Worm (Caenorhabditis elegans) whole organism, L4 larva: ENCODE data around the gene dpy-10.

ENCODE experiments used
- F44E2.7 ChIP-seq: fragments of 200-800 bp; sonication (Bioruptor generic); IDR thresholded peaks from 2 replicates; pipeline ENCODE4 v2.1.2; 2022; ENCODE audit warnings: missing genetic modification characterization, missing compliant biosample characterization
- R02D3.7 ChIP-seq: fragments of 150-350 bp; sonication (generic microtip); optimal IDR thresholded peaks from 3 replicates; lab custom pipeline; 2014; ENCODE audit warnings: missing biosample characterization, missing genetic modification characterization
- T20F7.1 ChIP-seq: fragments of 200-800 bp; sonication (Bioruptor generic); optimal IDR thresholded peaks from 2 replicates; lab custom pipeline; 2018; ENCODE audit warnings: mild to moderate bottlenecking, missing genetic modification characterization, missing compliant biosample characterization
- Y48G9A.11 ChIP-seq: fragments of 200-800 bp; sonication (Bioruptor generic); IDR thresholded peaks from 2 replicates; pipeline ENCODE4 v1.3.6; 2022; ENCODE audit warnings: missing genetic modification reagents, missing genetic modification characterization, missing compliant biosample characterization
- aly-2 ChIP-seq: sonication (generic microtip); optimal IDR thresholded peaks from 2 replicates; lab custom pipeline; 2018; ENCODE audit warnings: missing biosample characterization, missing genetic modification characterization
- ama-1 ChIP-seq: fragments of 150-350 bp; optimal IDR thresholded peaks from 2 replicates; lab custom pipeline; 2014; ENCODE audit warnings: inconsistent platforms, mixed read lengths
- arid-1 ChIP-seq: fragments of 200-800 bp; sonication (Bioruptor generic); conservative IDR thresholded peaks from 2 replicates; pipeline ENCODE4 v1.3.6; 2022; ENCODE audit warnings: missing genetic modification reagents, missing genetic modification characterization, missing compliant biosample characterization
- attf-4 ChIP-seq: sonication (generic microtip); optimal IDR thresholded peaks from 3 replicates; lab custom pipeline; 2017; ENCODE audit warnings: missing biosample characterization, missing genetic modification characterization
- ceh-44 ChIP-seq: fragments of 200-800 bp; sonication (Bioruptor generic); IDR thresholded peaks from 2 replicates; pipeline ENCODE4 v1.3.6; 2022; ENCODE audit warnings: missing genetic modification reagents, missing genetic modification characterization, missing compliant biosample characterization
- ceh-62 ChIP-seq: sonication (generic microtip); optimal IDR thresholded peaks from 2 replicates; lab custom pipeline; 2017; ENCODE audit warnings: missing biosample characterization, missing genetic modification characterization
- ces-1 ChIP-seq: fragments of 150-350 bp; sonication (generic microtip); optimal IDR thresholded peaks from 4 replicates; lab custom pipeline; 2014; ENCODE audit warnings: missing biosample characterization, missing genetic modification reagents, missing genetic modification characterization
- daf-16 ChIP-seq, 3 experiments: sonication (generic microtip); optimal IDR thresholded peaks; 2 replicates each; lab custom pipeline; 2016 to 2017; ENCODE audit warnings: missing genetic modification characterization in 3 of 3, missing genetic modification reagents in 3 of 3, mild to moderate bottlenecking in 2 of 3, missing compliant biosample characterization in 2 of 3, missing biosample characterization in 1 of 3, moderate library complexity in 1 of 3
- daf-19 ChIP-seq: fragments of 200-800 bp; sonication (Bioruptor generic); conservative IDR thresholded peaks from 2 replicates; pipeline ENCODE4 v1.3.6; 2022; ENCODE audit warnings: missing genetic modification characterization, missing compliant biosample characterization
- dmd-9 ChIP-seq: fragments of 200-800 bp; sonication (Bioruptor generic); IDR thresholded peaks from 2 replicates; pipeline ENCODE4 v1.3.6; 2022; ENCODE audit warnings: missing genetic modification reagents, missing genetic modification characterization, missing compliant biosample characterization
- duxl-1 ChIP-seq: sonication (generic microtip); optimal IDR thresholded peaks from 2 replicates; lab custom pipeline; 2016; ENCODE audit warnings: mild to moderate bottlenecking, missing genetic modification characterization, moderate library complexity, missing compliant biosample characterization; ENCODE audit not compliant: poor library complexity
- egl-27 ChIP-seq: sonication (generic microtip); optimal IDR thresholded peaks from 3 replicates; lab custom pipeline; 2017; ENCODE audit warnings: missing biosample characterization, missing genetic modification reagents, missing genetic modification characterization
- egl-43 ChIP-seq: fragments of 200-800 bp; sonication (Bioruptor generic); IDR thresholded peaks from 2 replicates; pipeline ENCODE4 v1.3.6; 2022; ENCODE audit warnings: missing genetic modification reagents, missing genetic modification characterization, missing compliant biosample characterization
- fkh-10 ChIP-seq: fragments of 150-350 bp; optimal IDR thresholded peaks from 2 replicates; lab custom pipeline; 2014; ENCODE audit warnings: missing biosample characterization, missing genetic modification reagents, missing genetic modification characterization
- fos-1 ChIP-seq: fragments of 150-350 bp; optimal IDR thresholded peaks from 2 replicates; lab custom pipeline; 2014; ENCODE audit warnings: missing biosample characterization, missing genetic modification characterization
- hlh-11 ChIP-seq: fragments of 200-800 bp; sonication (Bioruptor generic); optimal IDR thresholded peaks from 2 replicates; lab custom pipeline; 2018; ENCODE audit warnings: mild to moderate bottlenecking, missing genetic modification characterization, missing compliant biosample characterization
- lim-7 ChIP-seq: fragments of 200-800 bp; sonication (Bioruptor generic); IDR thresholded peaks from 2 replicates; pipeline ENCODE4 v1.3.6; 2022; ENCODE audit warnings: missing genetic modification characterization, missing compliant biosample characterization
- lin-13 ChIP-seq: fragments of 150-350 bp; optimal IDR thresholded peaks from 2 replicates; lab custom pipeline; 2014; ENCODE audit warnings: missing biosample characterization, missing genetic modification reagents, missing genetic modification characterization
- lin-38 ChIP-seq: fragments of 200-800 bp; sonication (Bioruptor generic); IDR thresholded peaks from 2 replicates; pipeline ENCODE4 v1.3.6; 2022; ENCODE audit warnings: missing genetic modification reagents, missing genetic modification characterization, missing compliant biosample characterization
- lsy-2 ChIP-seq, 2 experiments: fragments of 150-350 bp in 1 of 2; sonication (generic microtip) in 1 of 2; optimal IDR thresholded peaks; 2 replicates each; lab custom pipeline; 2014 to 2017; ENCODE audit warnings: missing biosample characterization in 2 of 2, missing genetic modification characterization in 2 of 2
- madf-5 ChIP-seq, 2 experiments: fragments of 200-800 bp; sonication (Bioruptor generic); IDR thresholded peaks; 2 replicates each; pipeline ENCODE4 v1.3.6; 2022; ENCODE audit warnings: missing compliant biosample characterization in 2 of 2, missing genetic modification characterization in 2 of 2
- mdt-29 ChIP-seq: fragments of 200-800 bp; sonication (Bioruptor generic); IDR thresholded peaks from 2 replicates; pipeline ENCODE4 v1.3.6; 2022; ENCODE audit warnings: missing genetic modification reagents, missing genetic modification characterization, missing compliant biosample characterization
- mep-1 ChIP-seq: fragments of 150-350 bp; sonication (generic microtip); optimal IDR thresholded peaks from 3 replicates; lab custom pipeline; 2014; ENCODE audit warnings: missing biosample characterization, missing genetic modification characterization
- mes-2 ChIP-seq: sonication (generic microtip); optimal IDR thresholded peaks from 2 replicates; lab custom pipeline; 2016; ENCODE audit warnings: missing genotype, mild to moderate bottlenecking, missing genetic modification characterization, missing compliant biosample characterization; ENCODE audit not compliant: poor library complexity, severe bottlenecking
- mxl-3 ChIP-seq: fragments of 200-800 bp; sonication (Bioruptor generic); optimal IDR thresholded peaks from 2 replicates; lab custom pipeline; 2018; ENCODE audit warnings: mild to moderate bottlenecking, missing genetic modification characterization, missing compliant biosample characterization
- nhr-102 ChIP-seq: sonication (generic microtip); optimal IDR thresholded peaks from 2 replicates; lab custom pipeline; 2016; ENCODE audit warnings: mild to moderate bottlenecking, missing genetic modification characterization, moderate library complexity, missing compliant biosample characterization
- nhr-25 ChIP-seq: sonication (generic microtip); optimal IDR thresholded peaks from 2 replicates; lab custom pipeline; 2017; ENCODE audit warnings: missing genetic modification characterization, mild to moderate bottlenecking, missing compliant biosample characterization, antibody characterized with exemption, moderate library complexity, borderline replicate concordance; ENCODE audit not compliant: insufficient read depth
- nhr-41 ChIP-seq: fragments of 200-800 bp; sonication (Bioruptor generic); IDR thresholded peaks from 2 replicates; pipeline ENCODE4 v1.3.6; 2022; ENCODE audit warnings: missing genetic modification reagents, missing genetic modification characterization, missing compliant biosample characterization
- nhr-42 ChIP-seq: fragments of 200-800 bp; sonication (Bioruptor generic); IDR thresholded peaks from 2 replicates; pipeline ENCODE4 v1.3.6; 2022; ENCODE audit warnings: missing genetic modification characterization, missing compliant biosample characterization
- nhr-6 ChIP-seq: fragments of 150-350 bp; optimal IDR thresholded peaks from 2 replicates; lab custom pipeline; 2014; ENCODE audit warnings: missing biosample characterization, missing genetic modification characterization
- pha-4 ChIP-seq, 2 experiments: fragments of 150-350 bp in 1 of 2; fragments of 200-800 bp in 1 of 2; sonication (Bioruptor generic) in 1 of 2; IDR thresholded peaks in 1 of 2; optimal IDR thresholded peaks in 1 of 2; 2 replicates each; pipeline versions ENCODE4 v1.3.6 to Lab custom; 2014 to 2022; ENCODE audit warnings: missing genetic modification characterization in 2 of 2, missing genetic modification reagents in 2 of 2, missing biosample characterization in 1 of 2, missing compliant biosample characterization in 1 of 2
- rbr-2 ChIP-seq: sonication (generic microtip); optimal IDR thresholded peaks from 2 replicates; lab custom pipeline; 2016; ENCODE audit warnings: missing genotype, missing genetic modification characterization, missing compliant biosample characterization
- saeg-2 ChIP-seq: fragments of 200-800 bp; sonication (Bioruptor generic); IDR thresholded peaks from 2 replicates; pipeline ENCODE4 v1.3.6; 2022; ENCODE audit warnings: missing genetic modification reagents, missing genetic modification characterization, missing compliant biosample characterization
- sdz-12 ChIP-seq: fragments of 200-800 bp; sonication (Bioruptor generic); optimal IDR thresholded peaks from 2 replicates; lab custom pipeline; 2018; ENCODE audit warnings: mild to moderate bottlenecking, missing genetic modification characterization, missing compliant biosample characterization
- skn-1 ChIP-seq: fragments of 150-350 bp; optimal IDR thresholded peaks from 2 replicates; lab custom pipeline; 2014; ENCODE audit warnings: missing biosample characterization, missing genetic modification characterization
- snpc-1.2 ChIP-seq: fragments of 200-800 bp; sonication (Bioruptor generic); IDR thresholded peaks from 2 replicates; pipeline ENCODE4 v1.3.6; 2022; ENCODE audit warnings: missing genetic modification reagents, missing genetic modification characterization, missing compliant biosample characterization
- tag-97 ChIP-seq: fragments of 200-800 bp; sonication (Bioruptor generic); IDR thresholded peaks from 2 replicates; pipeline ENCODE4 v1.3.6; 2022; ENCODE audit warnings: missing genetic modification characterization, missing compliant biosample characterization
- tra-1 ChIP-seq: fragments of 200-800 bp; sonication (Bioruptor generic); IDR thresholded peaks from 2 replicates; pipeline ENCODE4 v1.3.6; 2022; ENCODE audit warnings: missing genetic modification reagents, missing genetic modification characterization, missing compliant biosample characterization
- unc-130 ChIP-seq: sonication (generic microtip); optimal IDR thresholded peaks from 2 replicates; lab custom pipeline; 2016; ENCODE audit warnings: missing genetic modification reagents, missing genetic modification characterization, missing compliant biosample characterization
- unc-62 ChIP-seq, 3 experiments: fragments of 150-350 bp in 1 of 3; sonication (generic microtip); optimal IDR thresholded peaks in 2 of 3; peaks in 1 of 3; 1 replicate in 1 of 3; 2 replicates in 2 of 3; lab custom pipeline; 2014 to 2017; ENCODE audit warnings: missing biosample characterization in 3 of 3, missing genetic modification characterization in 3 of 3, missing genetic modification reagents in 3 of 3, missing genotype in 1 of 3
- vab-7 ChIP-seq: fragments of 200-800 bp; sonication (Bioruptor generic); IDR thresholded peaks from 2 replicates; pipeline ENCODE4 v1.3.6; 2022; ENCODE audit warnings: missing genetic modification reagents, missing genetic modification characterization, missing compliant biosample characterization
- zag-1 ChIP-seq: fragments of 150-350 bp; optimal IDR thresholded peaks from 2 replicates; lab custom pipeline; 2014; ENCODE audit warnings: missing biosample characterization, missing genetic modification characterization
- zip-11 ChIP-seq: fragments of 200-800 bp; sonication (Bioruptor generic); IDR thresholded peaks from 2 replicates; pipeline ENCODE4 v1.3.6; 2022; ENCODE audit warnings: missing genetic modification characterization, missing compliant biosample characterization

dpy-10 gene

ce11 chrII:6741428-6741827, 29.4 kb upstream of the dpy-10 start, which contains the start of gene exos-8 (continued):
- TF ChIP-seq aly-2 (tag; lab: Kevin White, UChicago), result no peak
- TF ChIP-seq sdz-12 (GFP tag; lab: Kevin White, UChicago), result no peak
- no peak for TF ChIP-seq ama-1 (lab: Kevin White, UChicago)
- TF ChIP-seq egl-27 (tag; lab: Kevin White, UChicago), result no peak
- peak; percentile 77 for TF ChIP-seq T20F7.1 (GFP tag; lab: Kevin White, UChicago)
- no peak for TF ChIP-seq lim-7 (GFP tag; lab: Robert Waterston, UW)
- TF ChIP-seq madf-5 (GFP tag; IDR thresholded peaks at IDR 0.05; lab: Robert Waterston, UW), result no peak
- TF ChIP-seq duxl-1 (tag; lab: Kevin White, UChicago), result no peak
- peak; percentile 96 for TF ChIP-seq mes-2 (tag; lab: Kevin White, UChicago)
- TF ChIP-seq daf-19 (GFP tag; lab: Robert Waterston, UW), result no peak
- TF ChIP-seq arid-1 (GFP tag; lab: Robert Waterston, UW), result no peak
- no peak for TF ChIP-seq fkh-10 (GFP tag; lab: Kevin White, UChicago)
- peak; percentile 51; the same call in 1 of the 2 replicates for TF ChIP-seq dmd-9 (GFP tag; lab: Robert Waterston, UW)
- TF ChIP-seq attf-4, result no peak
- TF ChIP-seq nhr-41 (GFP tag; lab: Robert Waterston, UW), result no peak
- no peak for TF ChIP-seq skn-1
- TF ChIP-seq lin-13, result peak; percentile 33
- TF ChIP-seq pha-4 (GFP tag; IDR thresholded peaks at IDR 0.05; lab: Robert Waterston, UW), result no peak
- TF ChIP-seq pha-4 (tag; optimal IDR thresholded peaks at IDR 0.05; lab: Kevin White, UChicago), result no peak
- 0 out of 2 replicates have a peak, but pooled peaks have one; percentile 28 for TF ChIP-seq vab-7 (GFP tag; lab: Robert Waterston, UW)
- TF ChIP-seq unc-130 (GFP tag; lab: Kevin White, UChicago), result peak; percentile 95
- no peak for TF ChIP-seq fos-1 (tag; lab: Kevin White, UChicago)
- TF ChIP-seq mdt-29 (GFP tag; lab: Robert Waterston, UW), result no peak
- no peak for TF ChIP-seq egl-43 (GFP tag; lab: Robert Waterston, UW)
- no peak for TF ChIP-seq daf-16 (GFP tag; optimal IDR thresholded peaks at IDR 0.05; lab: Kevin White, UChicago)
- TF ChIP-seq daf-16 (tag; optimal IDR thresholded peaks at IDR 0.05; lab: Kevin White, UChicago), result no peak
- TF ChIP-seq nhr-102 (tag; lab: Kevin White, UChicago), result no peak
- peak; percentile 65 for TF ChIP-seq rbr-2
- TF ChIP-seq ceh-62 (tag; lab: Kevin White, UChicago), result no peak
- peak; percentile 59 for TF ChIP-seq mxl-3 (GFP tag; lab: Kevin White, UChicago)
- no peak for TF ChIP-seq snpc-1.2
- TF ChIP-seq lsy-2 (tag; optimal IDR thresholded peaks at IDR 0.05; lab: Kevin White, UChicago), result peak in 1 of 2 experiments; percentile 85
- TF ChIP-seq nhr-6 (tag; lab: Kevin White, UChicago), result no peak
- no peak for TF ChIP-seq Y48G9A.11
- TF ChIP-seq zag-1 (tag; lab: Kevin White, UChicago), result no peak
- TF ChIP-seq mep-1, result no peak
- TF ChIP-seq ces-1 (GFP tag; lab: Kevin White, UChicago), result no peak
- no peak for TF ChIP-seq R02D3.7 (tag; lab: Kevin White, UChicago)
- TF ChIP-seq tag-97 (GFP tag; lab: Robert Waterston, UW), result no peak
- no peak for TF ChIP-seq F44E2.7
- no peak for TF ChIP-seq nhr-25 (tag; lab: Kevin White, UChicago)
- TF ChIP-seq nhr-42 (GFP tag; lab: Robert Waterston, UW), result no peak
- peak in 1 of 2 experiments; percentile 32 for TF ChIP-seq unc-62 (GFP tag; optimal IDR thresholded peaks at IDR 0.05 in 1 of 2; lab: Kevin White, UChicago)
- TF ChIP-seq unc-62 (tag; optimal IDR thresholded peaks at IDR 0.05; lab: Kevin White, UChicago), result no peak
- TF ChIP-seq ceh-44 (GFP tag; lab: Robert Waterston, UW), result no peak
- peak; percentile 96 for TF ChIP-seq lin-38 (GFP tag; lab: Robert Waterston, UW)
- TF ChIP-seq tra-1 (GFP tag; lab: Robert Waterston, UW), result no peak
- TF ChIP-seq saeg-2, result no peak
- no peak for TF ChIP-seq zip-11 (GFP tag; lab: Robert Waterston, UW)
- peak; percentile 21 for TF ChIP-seq hlh-11 (tag; lab: Kevin White, UChicago)
- TF ChIP-seq, all 104 proteins: peak for 18
